Worm (Caenorhabditis elegans): Measurements from ENCODE around the gene stg-1.

ce11 chrII:10029890-10030289, 30.6 kb downstream of the stg-1 start, which contains the start of gene ttc-36:
- TF ChIP-seq ama-1 (optimal IDR thresholded peaks at IDR 0.05) (no peak), nhr-76 (tag; optimal IDR thresholded peaks at IDR 0.05) (no peak), lin-14 (GFP tag; optimal IDR thresholded peaks at IDR 0.05) (no peak), snpc-4 (tag; optimal IDR thresholded peaks at IDR 0.05) (no peak), egl-27 (tag; optimal IDR thresholded peaks at IDR 0.05) (no peak), ces-1 (GFP tag; optimal IDR thresholded peaks at IDR 0.05) (no peak), nhr-11 (tag; optimal IDR thresholded peaks at IDR 0.05) (no peak)

All from whole organism, L1 larva.